Worm (Caenorhabditis elegans): ENCODE data around the gene ZC416.2.

DNA sequence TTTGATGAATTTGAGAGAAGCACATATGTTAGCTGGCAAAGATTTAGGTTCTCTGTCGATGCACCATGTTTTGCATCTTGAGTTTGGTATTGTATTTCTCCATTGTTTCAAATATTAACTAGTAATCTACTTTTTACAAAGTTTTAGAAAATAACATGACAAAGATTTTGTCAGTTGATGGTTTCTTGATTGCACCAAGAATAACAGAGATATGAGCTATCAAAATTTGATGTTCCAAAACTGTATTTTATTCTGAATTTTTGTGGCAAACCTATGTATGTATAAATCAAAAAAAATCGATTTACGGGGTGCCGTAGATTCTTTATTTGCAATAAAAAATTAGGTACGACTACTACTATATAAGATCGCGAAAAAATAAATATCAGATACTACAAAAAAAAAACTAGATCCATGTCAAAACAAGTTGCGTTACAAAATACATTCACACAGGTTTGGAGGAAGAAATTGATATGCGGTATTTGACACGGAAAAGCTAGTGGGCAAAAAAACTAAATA, 11.5 kb downstream of the ZC416.2 start:
- TF ChIP-seq nhr-12 (tag; optimal IDR thresholded peaks at IDR 0.05), result no peak
- no peak for TF ChIP-seq tbx-2 (tag; optimal IDR thresholded peaks at IDR 0.05)
- no peak for TF ChIP-seq lin-15B (tag; optimal IDR thresholded peaks at IDR 0.05)
- TF ChIP-seq fkh-10 (GFP tag; optimal IDR thresholded peaks at IDR 0.05), result no peak
- no peak for TF ChIP-seq nhr-11 (tag; optimal IDR thresholded peaks at IDR 0.05)
- TF ChIP-seq egl-27 (tag; optimal IDR thresholded peaks at IDR 0.05), result no peak
- no peak for TF ChIP-seq nhr-77 (tag; optimal IDR thresholded peaks at IDR 0.05)
- TF ChIP-seq nhr-25 (tag; optimal IDR thresholded peaks at IDR 0.05), result peak; percentile 32
- no peak for TF ChIP-seq ztf-11 (tag; optimal IDR thresholded peaks at IDR 0.05)
- TF ChIP-seq R02D3.7 (tag; optimal IDR thresholded peaks at IDR 0.05), result no peak
- TF ChIP-seq nhr-76 (tag; optimal IDR thresholded peaks at IDR 0.05), result no peak
- TF ChIP-seq lin-39 (tag; optimal IDR thresholded peaks at IDR 0.05), result no peak
- TF ChIP-seq unc-39 (tag; optimal IDR thresholded peaks at IDR 0.05), result no peak

Data from whole organism, L3 larva.